Worm (Caenorhabditis elegans) whole organism, midembryonic: ENCODE measurements around the gene mev-1.

ENCODE experiments used
- T22C8.4 ChIP-seq: fragments of 200-800 bp; sonication (Bioruptor generic); IDR thresholded peaks from 2 replicates; pipeline ENCODE4 v1.3.6; 2022; ENCODE audit warnings: missing genetic modification characterization, missing compliant biosample characterization
- flt-1 ChIP-seq: fragments of 200-800 bp; sonication (Bioruptor generic); IDR thresholded peaks from 2 replicates; pipeline ENCODE4 v1.3.6; 2022; ENCODE audit warnings: missing genetic modification characterization, missing compliant biosample characterization
- klf-2 ChIP-seq: fragments of 200-800 bp; sonication (Bioruptor generic); conservative IDR thresholded peaks from 2 replicates; pipeline ENCODE4 v1.3.6; 2022; ENCODE audit warnings: missing genetic modification reagents, missing genetic modification characterization, missing compliant biosample characterization
- ref-1 ChIP-seq: fragments of 200-800 bp; sonication (Bioruptor generic); conservative IDR thresholded peaks from 2 replicates; pipeline ENCODE4 v1.3.6; 2022; ENCODE audit warnings: missing genetic modification reagents, missing genetic modification characterization, missing compliant biosample characterization
- tab-1 ChIP-seq: fragments of 200-800 bp; sonication (Bioruptor generic); IDR thresholded peaks from 2 replicates; pipeline ENCODE4 v1.3.6; 2022; ENCODE audit warnings: missing genetic modification characterization, missing compliant biosample characterization
- ztf-23 ChIP-seq: fragments of 200-800 bp; sonication (Bioruptor generic); IDR thresholded peaks from 2 replicates; pipeline ENCODE4 v1.3.6; 2022; ENCODE audit warnings: missing genetic modification reagents, missing genetic modification characterization, missing compliant biosample characterization
- ztf-29 ChIP-seq: fragments of 200-800 bp; sonication (Bioruptor generic); IDR thresholded peaks from 2 replicates; pipeline ENCODE4 v1.3.6; 2022; ENCODE audit warnings: missing genetic modification reagents, missing genetic modification characterization, missing compliant biosample characterization

DNA sequence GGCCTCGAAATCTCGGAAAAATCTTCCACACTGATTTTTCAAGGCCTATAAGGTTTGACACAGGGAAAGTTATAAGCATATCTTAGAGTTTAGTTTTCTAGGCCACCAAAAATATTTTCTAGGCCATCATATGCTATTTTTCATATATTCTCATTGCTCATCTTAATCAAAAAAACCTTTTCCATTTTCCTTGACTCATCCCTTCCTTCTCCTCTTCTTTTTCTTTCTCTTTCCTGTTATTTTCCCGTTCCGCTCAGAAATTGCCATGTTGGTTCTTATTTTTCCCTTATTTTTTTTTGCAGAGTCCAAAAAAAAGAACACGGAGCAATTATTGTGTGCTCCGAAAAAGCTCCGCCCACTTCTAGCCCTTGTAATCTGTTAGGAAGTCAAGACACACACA, 30.6 kb downstream of the mev-1 start, which contains the start of gene tbc-8:
- no peak for TF ChIP-seq ztf-29
- no peak for TF ChIP-seq flt-1 (GFP tag; lab: Robert Waterston, UW)
- no peak for TF ChIP-seq tab-1 (GFP tag; lab: Robert Waterston, UW)
- no peak for TF ChIP-seq ref-1 (GFP tag; lab: Robert Waterston, UW)
- no peak for TF ChIP-seq ztf-23 (GFP tag; lab: Robert Waterston, UW)
- TF ChIP-seq T22C8.4 (GFP tag; lab: Robert Waterston, UW) = no peak
- no peak for TF ChIP-seq klf-2
